Worm (Caenorhabditis elegans): ENCODE results near the gene moc-6.

The moc-6 gene

DNA sequence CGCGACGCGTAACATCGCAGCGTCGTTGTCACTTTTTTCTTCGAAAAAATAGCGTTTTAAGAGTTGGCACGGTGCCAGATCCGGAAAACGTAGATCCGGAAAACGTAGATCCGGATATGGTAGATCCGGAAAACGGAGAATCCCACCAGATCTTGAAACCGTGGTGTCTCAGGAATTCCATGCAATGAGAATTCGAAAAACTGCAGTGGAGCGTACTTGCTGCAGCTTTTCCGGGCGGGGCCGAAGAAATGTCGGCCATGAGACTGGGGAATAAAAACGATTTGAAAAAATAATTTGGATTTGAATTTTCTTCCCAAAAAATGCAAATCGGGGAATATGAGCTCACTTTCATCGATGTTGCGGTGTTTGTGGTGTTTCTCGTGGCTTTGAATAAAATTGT is 23.3 kb upstream of the moc-6 start, which contains the start of gene K10D2.5 (continued):
- TF ChIP-seq lir-1 (GFP tag; conservative IDR thresholded peaks at IDR 0.05) (peak; percentile 98), cebp-1 (GFP tag; IDR thresholded peaks at IDR 0.05) (peak; percentile 90), cebp-1 (tag; optimal IDR thresholded peaks at IDR 0.05) (peak; percentile 81), nhr-80 (tag; optimal IDR thresholded peaks at IDR 0.05) (peak; percentile 80), C17E4.6 (GFP tag; IDR thresholded peaks at IDR 0.05) (peak; percentile 92), akir-1 (GFP tag; optimal IDR thresholded peaks at IDR 0.05) (peak; percentile 90), lsy-27 (tag; optimal IDR thresholded peaks at IDR 0.05; ENCODE audit: borderline replicate concordance, insufficient read depth) (no peak), hsf-1 (GFP tag; IDR thresholded peaks at IDR 0.05) (peak; percentile 87), T07F8.4 (tag; optimal IDR thresholded peaks at IDR 0.05) (peak; percentile 70), hlh-26 (GFP tag; conservative IDR thresholded peaks at IDR 0.05) (no peak), ekl-4 (GFP tag; IDR thresholded peaks at IDR 0.05) (peak; percentile 95), F57C9.4 (tag; optimal IDR thresholded peaks at IDR 0.05) (no peak), dox-1 (GFP tag; IDR thresholded peaks at IDR 0.05) (peak; percentile 99), snpc-1.1 (tag; optimal IDR thresholded peaks at IDR 0.05; ENCODE audit: insufficient read depth) (no peak), unc-130 (GFP tag; optimal IDR thresholded peaks at IDR 0.05) (peak; percentile 98), lsl-1 (GFP tag; optimal IDR thresholded peaks at IDR 0.05) (peak; percentile 77), Y53F4B.3 (GFP tag; IDR thresholded peaks at IDR 0.05) (peak; percentile 86), Y95B8A.8 (GFP tag; IDR thresholded peaks at IDR 0.05) (peak; percentile 97), ets-4 (GFP tag; optimal IDR thresholded peaks at IDR 0.05) (no peak), F23B12.7 (tag; optimal IDR thresholded peaks at IDR 0.05; ENCODE audit: insufficient read depth) (peak; percentile 85), madf-3 (GFP tag; IDR thresholded peaks at IDR 0.05) (peak; percentile 92), hmg-20 (GFP tag; IDR thresholded peaks at IDR 0.05) (peak; percentile 82), ztf-28 (GFP tag; IDR thresholded peaks at IDR 0.05) (peak; percentile 99), attf-3 (GFP tag; conservative IDR thresholded peaks at IDR 0.05) (peak; percentile 85), nhr-27 (tag; optimal IDR thresholded peaks at IDR 0.05) (no peak), Y53G8AR.9 (GFP tag; conservative IDR thresholded peaks at IDR 0.05) (peak; percentile 92), B0336.3 (GFP tag; IDR thresholded peaks at IDR 0.05) (peak; percentile 86), egl-44 (GFP tag; IDR thresholded peaks at IDR 0.05) (peak; percentile 66; the same call in 1 of the 2 replicates), ama-1 (optimal IDR thresholded peaks at IDR 0.05) (no peak), ama-1 (GFP tag; optimal IDR thresholded peaks at IDR 0.05) (no peak), T26A5.8 (tag; optimal IDR thresholded peaks at IDR 0.05) (no peak), die-1 (tag; optimal IDR thresholded peaks at IDR 0.05) (peak; percentile 60), ztf-18 (tag; optimal IDR thresholded peaks at IDR 0.05) (peak; percentile 82), tbp1 (GFP tag; optimal IDR thresholded peaks at IDR 0.05) (peak; percentile 73), K12H6.12 (tag; optimal IDR thresholded peaks at IDR 0.05) (peak; percentile 92), ztf-25 (GFP tag; IDR thresholded peaks at IDR 0.05) (peak; percentile 100), ceh-79 (tag; optimal IDR thresholded peaks at IDR 0.05) (no peak), xnd-1 (tag; optimal IDR thresholded peaks at IDR 0.05) (peak; percentile 27), ZK185.1 (tag; optimal IDR thresholded peaks at IDR 0.05; ENCODE audit: poor library complexity, severe bottlenecking) (peak; percentile 97), nhr-90 (tag; optimal IDR thresholded peaks at IDR 0.05) (no peak), Y56A3A.18 (GFP tag; IDR thresholded peaks at IDR 0.05) (no peak), Y67H2A.10 (GFP tag; conservative IDR thresholded peaks at IDR 0.05) (peak; percentile 97), ztf-6 (GFP tag; IDR thresholded peaks at IDR 0.05) (peak; percentile 94), dpff-1 (tag; optimal IDR thresholded peaks at IDR 0.05) (no peak), zfh-2 (GFP tag; conservative IDR thresholded peaks at IDR 0.05) (peak; percentile 88), mcd-1 (GFP tag; IDR thresholded peaks at IDR 0.05) (peak; percentile 99), dpl-1 (GFP tag; optimal IDR thresholded peaks at IDR 0.05) (peak; percentile 77), lag-1 (GFP tag; IDR thresholded peaks at IDR 0.05) (0 out of 2 replicates have a peak, but pooled peaks have one; percentile 24), egrh-3 (GFP tag; IDR thresholded peaks at IDR 0.05) (peak; percentile 91)
